Worm (Caenorhabditis elegans): Measurements from ENCODE around the gene metl-1.

metl-1 gene

DNA sequence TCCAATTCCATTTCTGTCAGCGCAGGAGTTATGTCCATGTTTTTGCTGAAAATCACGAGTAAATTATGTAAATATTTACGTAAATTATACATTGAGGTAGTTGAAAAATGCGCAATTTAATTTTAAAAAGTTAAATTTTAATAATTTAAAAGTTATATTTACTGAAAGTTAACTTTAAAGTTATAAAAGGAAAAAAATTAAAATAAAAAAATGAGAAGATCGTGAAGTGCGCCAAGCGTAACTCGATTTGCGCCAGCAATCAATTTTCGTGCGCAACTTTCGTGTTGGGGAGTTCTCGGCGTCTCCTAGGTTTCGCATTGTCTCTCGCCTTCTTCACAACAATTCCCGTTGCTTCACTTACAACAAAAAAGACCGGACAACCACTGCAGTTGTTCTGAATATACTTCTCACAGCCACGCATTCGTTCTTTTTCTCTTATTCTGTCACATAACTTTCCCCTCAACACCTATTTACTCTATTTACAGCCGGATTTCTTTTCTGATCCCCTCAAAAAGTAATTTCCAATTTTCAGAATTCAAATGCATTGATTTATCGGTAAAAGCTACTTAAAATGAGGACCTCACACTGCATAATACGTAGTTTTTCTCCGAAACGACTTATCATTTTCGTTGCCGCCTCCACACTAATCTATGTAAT lies at the start of gene metl-1, which contains the start of gene W02B12.11:
TSS of gene metl-1 (minus strand) at position 51 of the 657 bp plus-strand sequence.
TSS of gene W02B12.11 (plus strand) at position 337 of the 657 bp plus-strand sequence.
- TF ChIP-seq unc-55 (GFP tag; optimal IDR thresholded peaks at IDR 0.05) (no peak), ref-2 (tag; optimal IDR thresholded peaks at IDR 0.05) (peak; percentile 49), ceh-9 (tag; optimal IDR thresholded peaks at IDR 0.05) (no peak), ceh-14 (tag; optimal IDR thresholded peaks at IDR 0.05) (peak; percentile 20), madf-2 (tag; optimal IDR thresholded peaks at IDR 0.05) (peak; percentile 63), hlh-8 (tag; optimal IDR thresholded peaks at IDR 0.05) (peak; percentile 7), lim-6 (tag; optimal IDR thresholded peaks at IDR 0.05) (no peak), gmeb-2 (tag; optimal IDR thresholded peaks at IDR 0.05) (no peak), hlh-13 (GFP tag; optimal IDR thresholded peaks at IDR 0.05) (no peak), ceh-48 (tag; optimal IDR thresholded peaks at IDR 0.05) (peak; percentile 14), unc-42 (tag; optimal IDR thresholded peaks at IDR 0.05) (peak; percentile 3), che-1 (tag; optimal IDR thresholded peaks at IDR 0.05) (peak; percentile 13), syd-9 (tag; optimal IDR thresholded peaks at IDR 0.05) (peak; percentile 34), Y22D7AL.16 (tag; optimal IDR thresholded peaks at IDR 0.05) (peak; percentile 26), ceh-34 (tag; optimal IDR thresholded peaks at IDR 0.05) (peak; percentile 37), unc-3 (GFP tag; conservative IDR thresholded peaks at IDR 0.05) (0 out of 2 replicates have a peak, but pooled peaks have one; percentile 24), unc-3 (tag; optimal IDR thresholded peaks at IDR 0.05) (no peak), hlh-6 (tag; optimal IDR thresholded peaks at IDR 0.05) (no peak), ttx-3 (tag; optimal IDR thresholded peaks at IDR 0.05) (peak; percentile 19), pqm-1 (tag; optimal IDR thresholded peaks at IDR 0.05) (peak; percentile 31), T23F11.4 (GFP tag; optimal IDR thresholded peaks at IDR 0.05) (no peak), tbx-2 (tag; optimal IDR thresholded peaks at IDR 0.05) (peak; percentile 46), ahr-1 (tag; optimal IDR thresholded peaks at IDR 0.05) (no peak), dve-1 (tag; optimal IDR thresholded peaks at IDR 0.05) (no peak), sox-2 (GFP tag; IDR thresholded peaks at IDR 0.05) (peak; percentile 50), pat-9 (tag; optimal IDR thresholded peaks at IDR 0.05) (peak; percentile 50), nfya-1 (tag; optimal IDR thresholded peaks at IDR 0.05) (peak; percentile 62), pha-2 (tag; optimal IDR thresholded peaks at IDR 0.05) (peak; percentile 31), lin-11 (tag; optimal IDR thresholded peaks at IDR 0.05) (peak; percentile 20), fax-1 (tag; optimal IDR thresholded peaks at IDR 0.05) (peak; percentile 13), ceh-18 (tag; optimal IDR thresholded peaks at IDR 0.05) (peak; percentile 19), ceh-31 (tag; optimal IDR thresholded peaks at IDR 0.05) (peak; percentile 43), elt-2 (tag; optimal IDR thresholded peaks at IDR 0.05) (peak; percentile 66), unc-86 (tag; optimal IDR thresholded peaks at IDR 0.05) (peak; percentile 19), sdc-2 (tag; optimal IDR thresholded peaks at IDR 0.05) (peak; percentile 6)

DNA sequence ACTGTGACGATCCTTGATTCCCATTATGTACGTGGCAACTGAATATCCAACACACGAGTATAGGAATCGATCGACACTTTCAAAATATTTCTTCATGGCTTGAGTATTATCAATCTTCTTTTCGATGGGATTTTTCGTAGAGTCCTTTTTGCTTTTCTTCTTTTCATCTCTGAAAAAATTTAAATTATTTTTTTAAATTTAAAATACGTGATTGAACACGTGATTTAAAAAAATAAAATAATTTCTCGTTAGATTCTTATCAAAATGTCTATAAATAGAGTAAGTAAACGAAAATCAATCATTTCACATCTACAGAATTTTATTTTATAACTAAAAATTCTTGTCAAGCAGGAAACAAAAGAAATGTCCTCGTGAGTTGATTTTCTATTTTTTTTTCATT lies 47.9 kb upstream of the metl-1 start, which contains the start of gene Y62F5A.10:
TSS of gene Y62F5A.10 (plus strand) at position 301 of the 400 bp plus-strand sequence.
- TF ChIP-seq lim-6 (tag; optimal IDR thresholded peaks at IDR 0.05) (no peak), mec-3 (tag; optimal IDR thresholded peaks at IDR 0.05; ENCODE audit: borderline replicate concordance) (no peak), ref-2 (tag; optimal IDR thresholded peaks at IDR 0.05) (no peak), K02D7.2 (tag; optimal IDR thresholded peaks at IDR 0.05) (no peak), ets-4 (tag; optimal IDR thresholded peaks at IDR 0.05) (no peak), pat-9 (tag; optimal IDR thresholded peaks at IDR 0.05) (no peak), hlh-15 (tag; optimal IDR thresholded peaks at IDR 0.05) (no peak), syd-9 (tag; optimal IDR thresholded peaks at IDR 0.05) (no peak)

DNA sequence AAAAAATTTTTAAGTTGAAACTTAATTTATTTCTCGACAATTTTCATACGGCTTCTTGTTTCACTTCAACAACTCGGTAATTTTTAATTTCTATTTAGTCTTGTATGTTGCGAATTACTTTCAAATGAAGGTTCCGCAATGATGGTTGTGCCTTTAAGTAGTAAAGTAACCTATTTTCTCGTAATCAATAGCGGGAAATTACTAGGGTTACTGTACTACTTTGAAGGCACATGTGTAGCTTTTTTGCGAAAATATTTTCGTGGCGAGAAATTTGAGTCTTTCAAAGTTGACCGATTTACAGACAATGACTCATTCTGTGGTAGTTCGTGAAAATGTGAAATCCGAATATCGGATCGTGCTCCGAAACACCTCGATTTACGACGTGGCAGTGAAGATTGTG lies 44.8 kb upstream of the metl-1 start, which contains the start of gene B0334.10:
TSS of gene B0334.10 (plus strand) at position 301 of the 400 bp plus-strand sequence.
- no peak for TF ChIP-seq ceh-24 (tag; optimal IDR thresholded peaks at IDR 0.05)

Measured in whole organism, late embryonic.